Fruit fly (Drosophila melanogaster): ENCODE data around the gene Grip.

DNA sequence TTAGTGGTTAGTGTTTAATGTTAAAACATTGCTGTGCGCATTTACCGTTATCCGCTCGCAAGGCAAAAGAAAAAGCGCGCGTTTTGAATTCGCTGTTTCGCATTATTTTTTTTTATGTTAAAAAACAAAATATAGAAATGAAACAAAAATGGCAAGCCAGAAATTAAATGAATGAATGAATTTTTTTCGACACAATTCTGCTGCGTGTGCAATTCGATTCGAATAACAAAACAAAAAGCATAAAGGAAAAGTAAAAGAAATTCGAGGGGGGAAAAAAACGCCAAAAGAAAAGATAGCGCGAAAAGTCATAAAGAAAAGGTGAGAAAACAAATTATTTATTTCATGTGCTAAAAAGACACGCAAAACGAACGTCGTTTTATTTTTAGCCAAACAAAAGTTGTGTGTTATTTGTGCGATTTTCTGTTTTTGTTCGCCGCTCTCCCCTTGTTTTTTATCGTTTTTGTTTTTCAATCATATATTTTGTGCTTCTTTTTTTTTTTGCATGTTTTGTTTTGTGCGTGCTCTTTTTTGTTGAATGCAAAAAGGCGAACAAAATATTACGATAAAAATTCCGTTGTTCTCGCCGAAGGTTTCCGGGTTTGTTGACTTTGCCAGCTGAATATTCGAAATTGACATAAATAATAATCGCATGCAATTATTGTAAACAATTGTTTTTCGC, 48.6 kb upstream of the Grip start:
- TF ChIP-seq Hr96 (GFP tag; optimal IDR thresholded peaks at IDR 0.05) (no peak), CG33017 (tag; optimal IDR thresholded peaks at IDR 0.05) (no peak), Clk (GFP tag; optimal IDR thresholded peaks at IDR 0.05) (no peak), kay (GFP tag; ENCODE audit: borderline replicate concordance) (no peak), Crg-1 (GFP tag; optimal IDR thresholded peaks at IDR 0.05) (no peak), pad (GFP tag; optimal IDR thresholded peaks at IDR 0.05) (no peak), CG1620 (GFP tag; optimal IDR thresholded peaks at IDR 0.05) (no peak)
